Fruit fly (Drosophila melanogaster) whole organism, embryonic: ENCODE measurements around the gene TwdlF.
A peak's percentile ranks its signal among the peaks of the same experiment; 100 is the strongest.

Experiments
- Adf1 ChIP-seq: fragments of 200-800 bp; sonication (Bioruptor generic); IDR thresholded peaks from 2 replicates; pipeline ENCODE4 v1.3.6; 2022; ENCODE audit warnings: missing biosample characterization, missing genetic modification characterization
- Aef1 ChIP-seq: fragments of 200-800 bp; sonication (Bioruptor generic); IDR thresholded peaks from 3 replicates; pipeline ENCODE4 v1.3.6; 2022; ENCODE audit warnings: missing biosample characterization, missing genetic modification characterization
- CG10147 ChIP-seq: fragments of 200-800 bp; sonication (Bioruptor generic); optimal IDR thresholded peaks from 2 replicates; lab custom pipeline; 2019; ENCODE audit warnings: missing biosample characterization, mild to moderate bottlenecking, missing genetic modification characterization, moderate library complexity
- CG10543 ChIP-seq: fragments of 200-800 bp; sonication (Bioruptor generic); optimal IDR thresholded peaks from 3 replicates; lab custom pipeline; 2017; ENCODE audit warnings: missing biosample characterization, mild to moderate bottlenecking, missing genetic modification characterization, moderate library complexity
- CG12942 ChIP-seq: fragments of 200-800 bp; sonication (Bioruptor generic); optimal IDR thresholded peaks from 3 replicates; lab custom pipeline; 2016; ENCODE audit warnings: missing biosample characterization, missing genetic modification characterization
- CG13894 ChIP-seq: fragments of 200-800 bp; sonication (Bioruptor generic); optimal IDR thresholded peaks from 3 replicates; lab custom pipeline; 2018; ENCODE audit warnings: missing biosample characterization, mild to moderate bottlenecking, missing genetic modification characterization, moderate library complexity
- CG17186 ChIP-seq: fragments of 200-800 bp; sonication (Bioruptor generic); optimal IDR thresholded peaks from 3 replicates; lab custom pipeline; 2017; ENCODE audit warnings: missing biosample characterization, missing genetic modification reagents, missing genetic modification characterization
- CG18599 ChIP-seq: fragments of 200-800 bp; sonication (Bioruptor generic); optimal IDR thresholded peaks from 3 replicates; lab custom pipeline; 2017; ENCODE audit warnings: missing biosample characterization, missing genetic modification characterization, mild to moderate bottlenecking, moderate library complexity, missing genetic modification reagents
- CG18619 ChIP-seq: fragments of 200-800 bp; sonication (Bioruptor generic); optimal IDR thresholded peaks from 3 replicates; lab custom pipeline; 2017; ENCODE audit warnings: missing biosample characterization, mild to moderate bottlenecking, missing genetic modification characterization
- CG32532 ChIP-seq: fragments of 200-800 bp; sonication (Bioruptor generic); IDR thresholded peaks from 2 replicates; pipeline ENCODE4 v1.3.6; 2022; ENCODE audit warnings: missing biosample characterization, missing genetic modification characterization
- CG4707 ChIP-seq: fragments of 200-800 bp; sonication (Bioruptor generic); optimal IDR thresholded peaks from 2 replicates; lab custom pipeline; 2018; ENCODE audit warnings: missing biosample characterization, mild to moderate bottlenecking, missing genetic modification characterization, moderate library complexity
- CG6175 ChIP-seq: fragments of 200-800 bp; sonication (Bioruptor generic); IDR thresholded peaks from 3 replicates; pipeline ENCODE4 v1.3.6; 2022; ENCODE audit warnings: missing biosample characterization, missing genetic modification characterization
- CG6689 ChIP-seq: fragments of 200-800 bp; sonication (Bioruptor generic); IDR thresholded peaks from 2 replicates; pipeline ENCODE4 v1.3.6; 2022; ENCODE audit warnings: missing biosample characterization, missing genetic modification characterization
- CG6791 ChIP-seq: fragments of 200-800 bp; sonication (Bioruptor generic); IDR thresholded peaks from 3 replicates; pipeline ENCODE4 v1.3.6; 2022; ENCODE audit warnings: missing biosample characterization, missing genetic modification characterization; ENCODE audit not compliant: partially characterized antibody
- CG9215 ChIP-seq: fragments of 200-800 bp; sonication (Bioruptor generic); IDR thresholded peaks from 2 replicates; pipeline ENCODE4 v1.3.6; 2022; ENCODE audit warnings: missing biosample characterization, missing genetic modification characterization
- CG9932 ChIP-seq: fragments of 200-800 bp; sonication (Bioruptor generic); IDR thresholded peaks from 2 replicates; pipeline ENCODE4 v1.3.6; 2022; ENCODE audit warnings: missing biosample characterization, missing genetic modification characterization
- Deaf1 ChIP-seq: fragments of 200-800 bp; optimal IDR thresholded peaks from 3 replicates; lab custom pipeline; 2019; ENCODE audit warnings: missing biosample characterization, mild to moderate bottlenecking, missing genetic modification characterization, moderate library complexity
- Dfd ChIP-seq, 2 experiments: fragments of >200 bp; optimal IDR thresholded peaks; 2 replicates each; lab custom pipeline; 2017; ENCODE audit warnings: missing biosample characterization in 2 of 2, missing genetic modification characterization in 2 of 2
- E2f1 ChIP-seq: fragments of 200-800 bp; sonication (Bioruptor generic); IDR thresholded peaks from 2 replicates; pipeline ENCODE4 v1.3.6; 2022; ENCODE audit warnings: missing biosample characterization, missing genetic modification characterization
- E2f2 ChIP-seq: fragments of 200-800 bp; sonication (Bioruptor generic); IDR thresholded peaks from 2 replicates; pipeline ENCODE4 v1.3.6; 2022; ENCODE audit warnings: missing biosample characterization, missing genetic modification characterization
- Fer1 ChIP-seq: fragments of 200-800 bp; sonication (Bioruptor generic); optimal IDR thresholded peaks from 2 replicates; lab custom pipeline; 2017; ENCODE audit warnings: missing biosample characterization, mild to moderate bottlenecking, missing genetic modification characterization
- MESR4 ChIP-seq: fragments of 200-800 bp; sonication (Bioruptor generic); optimal IDR thresholded peaks from 2 replicates; lab custom pipeline; 2018; ENCODE audit warnings: missing biosample characterization, mild to moderate bottlenecking, missing genetic modification characterization, moderate library complexity
- Med ChIP-seq: fragments of 200-800 bp; sonication (Bioruptor generic); peaks from one replicate; lab custom pipeline; 2016; ENCODE audit warnings: missing biosample characterization, missing genetic modification characterization, mild to moderate bottlenecking, inconsistent platforms, moderate library complexity
- Stat92E ChIP-seq, 3 experiments: fragments of >200 bp in 2 of 3; fragments of 200-800 bp in 1 of 3; sonication (Bioruptor generic) in 1 of 3; optimal IDR thresholded peaks; 2 replicates each; lab custom pipeline; 2017 to 2019; ENCODE audit warnings: missing biosample characterization in 3 of 3, missing genetic modification characterization in 3 of 3, mild to moderate bottlenecking in 1 of 3, moderate library complexity in 1 of 3
- Trl ChIP-seq, 3 experiments: fragments of >200 bp in 2 of 3; fragments of 200-800 bp in 1 of 3; sonication (Bioruptor generic) in 1 of 3; optimal IDR thresholded peaks; 2 replicates in 1 of 3; 3 replicates in 2 of 3; lab custom pipeline; 2016 to 2017; ENCODE audit warnings: missing biosample characterization in 1 of 3, missing genetic modification characterization in 1 of 3
- Xrp1 ChIP-seq: fragments of 200-800 bp; sonication (Bioruptor generic); IDR thresholded peaks from 2 replicates; pipeline ENCODE4 v1.3.6; 2022; ENCODE audit warnings: missing biosample characterization, missing genetic modification characterization
- abd-A ChIP-seq: fragments of 200-800 bp; sonication (Bioruptor generic); optimal IDR thresholded peaks from 3 replicates; lab custom pipeline; 2019; ENCODE audit warnings: missing biosample characterization, mild to moderate bottlenecking, missing genetic modification characterization, moderate library complexity
- ato ChIP-seq: fragments of 200-800 bp; sonication (Bioruptor generic); IDR thresholded peaks from 2 replicates; pipeline ENCODE4 v1.3.6; 2022; ENCODE audit warnings: missing biosample characterization, missing genetic modification characterization; ENCODE audit not compliant: partially characterized antibody
- bsh ChIP-seq, 2 experiments: fragments of 200-800 bp; sonication (Bioruptor generic); optimal IDR thresholded peaks; 2 replicates each; lab custom pipeline; 2017 to 2018; ENCODE audit warnings: mild to moderate bottlenecking in 2 of 2, missing biosample characterization in 2 of 2, missing genetic modification characterization in 2 of 2, moderate library complexity in 1 of 2
- cas ChIP-seq: fragments of 200-800 bp; sonication (Bioruptor generic); IDR thresholded peaks from 2 replicates; pipeline ENCODE4 v1.3.6; 2022; ENCODE audit warnings: missing biosample characterization, missing genetic modification characterization
- ci ChIP-seq: fragments of 200-800 bp; sonication (Bioruptor generic); IDR thresholded peaks from 3 replicates; pipeline ENCODE4 v1.3.6; 2022; ENCODE audit warnings: missing biosample characterization, missing genetic modification characterization
- crol ChIP-seq: fragments of 200-800 bp; sonication (Bioruptor generic); IDR thresholded peaks from 2 replicates; pipeline ENCODE4 v1.3.6; 2022; ENCODE audit warnings: missing biosample characterization, missing genetic modification characterization
- dpn ChIP-seq, 2 experiments: fragments of 200-800 bp; sonication (Bioruptor generic); optimal IDR thresholded peaks; 3 replicates each; lab custom pipeline; 2016; ENCODE audit warnings: missing biosample characterization in 2 of 2, missing genetic modification characterization in 2 of 2
- gcm ChIP-seq: fragments of 200-800 bp; sonication (Bioruptor generic); optimal IDR thresholded peaks from 2 replicates; lab custom pipeline; 2019; ENCODE audit warnings: missing biosample characterization, mild to moderate bottlenecking, missing genetic modification characterization, moderate library complexity
- knrl ChIP-seq: fragments of 200-800 bp; sonication (Bioruptor generic); IDR thresholded peaks from 3 replicates; pipeline ENCODE4 v1.3.6; 2022; ENCODE audit warnings: missing biosample characterization, missing genetic modification characterization; ENCODE audit not compliant: partially characterized antibody
- lab ChIP-seq: fragments of 200-800 bp; sonication (Bioruptor generic); optimal IDR thresholded peaks from 3 replicates; lab custom pipeline; 2017; ENCODE audit warnings: missing biosample characterization, missing genetic modification characterization, mild to moderate bottlenecking, moderate library complexity, missing genetic modification reagents
- nerfin-1 ChIP-seq: fragments of 200-800 bp; sonication (Bioruptor generic); optimal IDR thresholded peaks from 3 replicates; lab custom pipeline; 2019; ENCODE audit warnings: missing biosample characterization, mild to moderate bottlenecking, missing genetic modification characterization, moderate library complexity
- nerfin-2 ChIP-seq: fragments of 200-800 bp; sonication (Bioruptor generic); IDR thresholded peaks from 2 replicates; pipeline ENCODE4 v1.3.6; 2022; ENCODE audit warnings: missing biosample characterization, missing genetic modification characterization; ENCODE audit not compliant: partially characterized antibody
- pzg ChIP-seq: fragments of 200-800 bp; sonication (Bioruptor generic); optimal IDR thresholded peaks from 3 replicates; lab custom pipeline; 2018; ENCODE audit warnings: missing biosample characterization, mild to moderate bottlenecking, missing genetic modification characterization, moderate library complexity
- ranshi ChIP-seq: fragments of 200-800 bp; sonication (Bioruptor generic); IDR thresholded peaks from 2 replicates; pipeline ENCODE4 v1.3.6; 2022; ENCODE audit warnings: missing biosample characterization, missing genetic modification characterization
- seq ChIP-seq: fragments of 200-800 bp; sonication (Bioruptor generic); IDR thresholded peaks from 2 replicates; pipeline ENCODE4 v1.3.6; 2022; ENCODE audit warnings: missing biosample characterization, missing genetic modification characterization

The TwdlF gene

dm6 chr3R:4268339-4268738 lies 21.5 kb downstream of the TwdlF start (continued):
- 0 out of 2 replicates have a peak, but pooled peaks have one; percentile 28 for TF ChIP-seq ato (GFP tag; lab: Robert Waterston, UW)
- 0 out of 2 replicates have a peak, but pooled peaks have one; percentile 43 for TF ChIP-seq nerfin-2 (GFP tag; lab: Robert Waterston, UW)
- no peak for TF ChIP-seq bsh (GFP tag; optimal IDR thresholded peaks at IDR 0.05; lab: Kevin White, UChicago)
- TF ChIP-seq CG6791 (GFP tag; lab: Robert Waterston, UW) = peak; percentile 18; the same call in 1 of the 3 replicates
- no peak for TF ChIP-seq Xrp1 (GFP tag; lab: Robert Waterston, UW)
- TF ChIP-seq, all 482 proteins: peak for 8

- TF ChIP-seq ranshi (no peak), CG17186 (GFP tag; lab: Kevin White, UChicago) (no peak), bsh (GFP tag; optimal IDR thresholded peaks at IDR 0.05; lab: Kevin White, UChicago) (no peak), knrl (no peak)
These were observed 31.0 kb downstream of the TwdlF start, which contains the start of gene flip for dm6 chr3R:4277828-4278227. Gene flip (minus strand): TSS chr3R:4277928.

dm6 chr3R:4280062-4280461 lies 33.2 kb downstream of the TwdlF start, which contains the start of gene cpx:
Gene cpx (plus strand): TSS chr3R:4280221.
- peak; percentile 83 for TF ChIP-seq Deaf1 (tag; lab: Kevin White, UChicago)
- peak; percentile 78 for TF ChIP-seq Med (GFP tag; lab: Kevin White, UChicago)
- no peak for TF ChIP-seq seq (GFP tag; lab: Robert Waterston, UW)
- TF ChIP-seq CG10543 (GFP tag; lab: Kevin White, UChicago) = peak; percentile 36
- no peak for TF ChIP-seq CG12942 (GFP tag; lab: Kevin White, UChicago)
- peak; percentile 36 for TF ChIP-seq CG13894 (tag; lab: Kevin White, UChicago)
- TF ChIP-seq Trl (optimal IDR thresholded peaks at IDR 0.05; lab: Kevin White, UChicago) = peak in 1 of 2 experiments; percentile 21
- TF ChIP-seq Trl (GFP tag; optimal IDR thresholded peaks at IDR 0.05; lab: Kevin White, UChicago) = no peak
- TF ChIP-seq gcm (GFP tag; lab: Kevin White, UChicago) = peak; percentile 3
- TF ChIP-seq CG32532 (GFP tag; lab: Robert Waterston, UW) = 0 out of 2 replicates have a peak, but pooled peaks have one; percentile 16
- TF ChIP-seq E2f2 (GFP tag; lab: Robert Waterston, UW) = no peak
- peak; percentile 27; the same call in 1 of the 2 replicates for TF ChIP-seq Adf1 (GFP tag; lab: Robert Waterston, UW)
- TF ChIP-seq Aef1 = no peak
- peak; percentile 8 for TF ChIP-seq pzg (GFP tag; lab: Kevin White, UChicago)
- peak; percentile 51; the same call in 1 of the 3 replicates for TF ChIP-seq ci (GFP tag; lab: Robert Waterston, UW)
- no peak for TF ChIP-seq CG4707
- TF ChIP-seq lab (GFP tag; lab: Kevin White, UChicago) = peak; percentile 4
- TF ChIP-seq CG10147 = no peak
- TF ChIP-seq E2f1 (GFP tag; lab: Robert Waterston, UW) = no peak
- TF ChIP-seq abd-A (tag; lab: Kevin White, UChicago) = peak; percentile 46

dm6 chr3R:4281119-4281861 lies 34.5 kb downstream of the TwdlF start:
- peak; percentile 58 for TF ChIP-seq CG13894 (tag; lab: Kevin White, UChicago)
- TF ChIP-seq dpn (GFP tag; optimal IDR thresholded peaks at IDR 0.05; lab: Kevin White, UChicago) = no peak
- peak; percentile 41 for TF ChIP-seq lab (GFP tag; lab: Kevin White, UChicago)
- no peak for TF ChIP-seq Dfd (GFP tag; optimal IDR thresholded peaks at IDR 0.05; lab: Kevin White, UChicago)
- TF ChIP-seq CG9932 = 0 out of 2 replicates have a peak, but pooled peaks have one; percentile 17
- peak; percentile 39 to 69 for TF ChIP-seq Trl (optimal IDR thresholded peaks at IDR 0.05; lab: Kevin White, UChicago)
- no peak for TF ChIP-seq Trl (GFP tag; optimal IDR thresholded peaks at IDR 0.05; lab: Kevin White, UChicago)
- TF ChIP-seq crol (GFP tag; lab: Robert Waterston, UW) = peak; percentile 12; the same call in 1 of the 2 replicates
- TF ChIP-seq CG18599 (GFP tag; lab: Kevin White, UChicago) = peak; percentile 32
- TF ChIP-seq E2f2 (GFP tag; lab: Robert Waterston, UW) = 0 out of 2 replicates have a peak, but pooled peaks have one; percentile 13
- TF ChIP-seq Stat92E (GFP tag; optimal IDR thresholded peaks at IDR 0.05; lab: Kevin White, UChicago) = no peak
- TF ChIP-seq CG6175 (GFP tag; lab: Robert Waterston, UW) = 0 out of 3 replicates have a peak, but pooled peaks have one; percentile 32
- 0 out of 2 replicates have a peak, but pooled peaks have one; percentile 4 for TF ChIP-seq CG9215 (GFP tag; lab: Robert Waterston, UW)
- 0 out of 2 replicates have a peak, but pooled peaks have one; percentile 8 for TF ChIP-seq CG6689 (GFP tag; lab: Robert Waterston, UW)
- TF ChIP-seq Fer1 (GFP tag; lab: Kevin White, UChicago) = peak; percentile 10
- TF ChIP-seq MESR4 = no peak
- TF ChIP-seq nerfin-1 (tag; lab: Kevin White, UChicago) = no peak
- no peak for TF ChIP-seq cas (GFP tag; lab: Robert Waterston, UW)
- TF ChIP-seq CG18619 (GFP tag; lab: Kevin White, UChicago) = no peak
